Worm (Caenorhabditis elegans) whole organism, L1 larva: ENCODE results near the gene F23A7.3.

ENCODE experiments used
- ceh-82 ChIP-seq, 3 experiments: fragments of 150-350 bp in 1 of 3; sonication (generic microtip) in 2 of 3; optimal IDR thresholded peaks; 2 replicates each; lab custom pipeline; 2014 to 2017; ENCODE audit warnings: missing biosample characterization in 3 of 3, missing genetic modification characterization in 3 of 3
- elt-2 ChIP-seq: sonication (generic microtip); optimal IDR thresholded peaks from 2 replicates; lab custom pipeline; 2016; ENCODE audit warnings: missing genetic modification characterization, mild to moderate bottlenecking, inconsistent platforms, missing compliant biosample characterization, missing genetic modification reagents
- fos-1 ChIP-seq: fragments of 150-350 bp; optimal IDR thresholded peaks from 2 replicates; lab custom pipeline; 2014; ENCODE audit warnings: missing biosample characterization, missing genetic modification characterization
- hlh-17 ChIP-seq: fragments of 200-800 bp; sonication (Bioruptor generic); optimal IDR thresholded peaks from 2 replicates; lab custom pipeline; 2018; ENCODE audit warnings: missing genetic modification characterization, mild to moderate bottlenecking, missing compliant biosample characterization, moderate library complexity, borderline replicate concordance
- nhr-28 ChIP-seq: fragments of 150-350 bp; optimal IDR thresholded peaks from 2 replicates; lab custom pipeline; 2014; ENCODE audit warnings: missing biosample characterization, missing genetic modification characterization
- nhr-77 ChIP-seq: fragments of 150-350 bp; optimal IDR thresholded peaks from 2 replicates; lab custom pipeline; 2014; ENCODE audit warnings: missing biosample characterization, missing genetic modification characterization
- pqm-1 ChIP-seq: sonication (generic microtip); optimal IDR thresholded peaks from 3 replicates; lab custom pipeline; 2017; ENCODE audit warnings: missing biosample characterization, missing genetic modification characterization
- sptf-1 ChIP-seq: fragments of 150-350 bp; optimal IDR thresholded peaks from 2 replicates; lab custom pipeline; 2014; ENCODE audit warnings: missing biosample characterization, missing genetic modification characterization
- unc-62 ChIP-seq: fragments of 150-350 bp; optimal IDR thresholded peaks from 2 replicates; lab custom pipeline; 2014; ENCODE audit warnings: missing biosample characterization, missing genetic modification reagents, missing genetic modification characterization
- zag-1 ChIP-seq: fragments of 150-350 bp; optimal IDR thresholded peaks from 2 replicates; lab custom pipeline; 2014; ENCODE audit warnings: missing biosample characterization, missing genetic modification characterization

DNA sequence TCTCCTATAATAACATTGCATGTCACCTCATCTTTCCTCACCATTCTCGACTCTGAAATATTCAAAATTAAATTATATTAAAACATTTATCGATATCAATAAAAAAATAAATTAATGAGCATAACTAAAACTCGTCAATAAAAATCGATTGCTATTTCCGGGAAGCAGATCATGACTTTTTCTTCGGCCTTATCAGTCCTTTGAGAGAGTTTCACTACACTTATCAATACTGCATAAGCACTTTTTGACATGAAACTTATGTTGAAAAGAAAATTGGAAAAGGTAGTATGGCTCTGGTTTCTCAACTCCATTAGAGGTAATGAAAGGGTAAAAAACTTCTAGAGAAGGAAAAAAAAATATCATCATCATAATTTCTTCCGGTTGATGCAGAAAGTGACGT, 40.3 kb downstream of the F23A7.3 start:
- TF ChIP-seq zag-1 (no peak), elt-2 (tag; lab: Kevin White, UChicago) (peak; percentile 43), pqm-1 (tag; lab: Kevin White, UChicago) (no peak), fos-1 (tag; lab: Kevin White, UChicago) (no peak), ceh-82 (tag; optimal IDR thresholded peaks at IDR 0.05; lab: Kevin White, UChicago) (no peak), nhr-28 (tag; lab: Kevin White, UChicago) (no peak), nhr-77 (tag; lab: Kevin White, UChicago) (no peak), hlh-17 (GFP tag; lab: Kevin White, UChicago) (no peak), unc-62 (GFP tag; lab: Kevin White, UChicago) (no peak), sptf-1 (tag; lab: Kevin White, UChicago) (no peak)
